Fruit fly (Drosophila melanogaster) whole organism: ENCODE data around the gene CG45067.

Source experiments
- CG8478 ChIP-seq: fragments of >200 bp; optimal IDR thresholded peaks from 2 replicates; lab custom pipeline; 2018; ENCODE audit warnings: inconsistent platforms
- EcR ChIP-seq, 2 experiments: fragments of >200 bp; optimal IDR thresholded peaks; 2 replicates each; lab custom pipeline; 2017; ENCODE audit warnings: missing biosample characterization in 2 of 2, missing genetic modification characterization in 2 of 2, missing genetic modification reagents in 2 of 2
- usp ChIP-seq: fragments of >200 bp; optimal IDR thresholded peaks from 2 replicates; lab custom pipeline; 2017; ENCODE audit warnings: missing biosample characterization, missing genetic modification characterization, mixed read lengths

- no peak for TF ChIP-seq usp (GFP tag; lab: Kevin White, UChicago)
- no peak for TF ChIP-seq CG8478 (lab: Kevin White, UChicago)
- TF ChIP-seq EcR (GFP tag; optimal IDR thresholded peaks at IDR 0.05; lab: Kevin White, UChicago): peak in 1 of 2 experiments; percentile 38
Measured at dm6 chr3L:3125649-3126130, 11.4 kb upstream of the CG45067 start.
